Worm (Caenorhabditis elegans): ENCODE results near the gene Y66C5A.1.

Gene Y66C5A.1

ce11 chrX:14477338-14477737 lies 22.0 kb upstream of the Y66C5A.1 start:
- TF ChIP-seq peb-1 (tag; optimal IDR thresholded peaks at IDR 0.05), result no peak
- peak; percentile 93 for TF ChIP-seq snpc-4 (tag; optimal IDR thresholded peaks at IDR 0.05)
- TF ChIP-seq lin-39 (tag; optimal IDR thresholded peaks at IDR 0.05), result no peak
- no peak for TF ChIP-seq nhr-25 (tag; optimal IDR thresholded peaks at IDR 0.05)
- no peak for TF ChIP-seq unc-39 (tag; optimal IDR thresholded peaks at IDR 0.05)
- TF ChIP-seq Y55F3AM.14 (GFP tag; optimal IDR thresholded peaks at IDR 0.05), result no peak
- TF ChIP-seq ztf-1 (GFP tag; conservative IDR thresholded peaks at IDR 0.05), result no peak
- TF ChIP-seq C34F6.9 (tag; optimal IDR thresholded peaks at IDR 0.05), result no peak
- no peak for TF ChIP-seq unc-55 (GFP tag; optimal IDR thresholded peaks at IDR 0.05)
- no peak for TF ChIP-seq nhr-12 (tag; optimal IDR thresholded peaks at IDR 0.05)
- TF ChIP-seq R02D3.7 (tag; optimal IDR thresholded peaks at IDR 0.05), result no peak
- no peak for TF ChIP-seq nhr-11 (tag; optimal IDR thresholded peaks at IDR 0.05)
- TF ChIP-seq skn-1 (tag; optimal IDR thresholded peaks at IDR 0.05), result no peak
- peak; percentile 17 for TF ChIP-seq sma-3 (GFP tag; optimal IDR thresholded peaks at IDR 0.05)

- TF ChIP-seq ceh-82 (tag; optimal IDR thresholded peaks at IDR 0.05) (no peak), F13H6.1 (tag; optimal IDR thresholded peaks at IDR 0.05) (peak; percentile 40), lin-39 (tag; optimal IDR thresholded peaks at IDR 0.05) (no peak), C34F6.9 (tag; optimal IDR thresholded peaks at IDR 0.05) (no peak), dmd-4 (tag; optimal IDR thresholded peaks at IDR 0.05) (no peak), nhr-77 (tag; optimal IDR thresholded peaks at IDR 0.05) (no peak), ztf-4 (tag; optimal IDR thresholded peaks at IDR 0.05) (no peak), fos-1 (tag; optimal IDR thresholded peaks at IDR 0.05) (peak; percentile 26), Y55F3AM.14 (GFP tag; optimal IDR thresholded peaks at IDR 0.05) (no peak), R02D3.7 (tag; optimal IDR thresholded peaks at IDR 0.05) (no peak), elt-3 (tag; optimal IDR thresholded peaks at IDR 0.05) (no peak), nhr-12 (tag; optimal IDR thresholded peaks at IDR 0.05) (no peak), sem-4 (tag; optimal IDR thresholded peaks at IDR 0.05) (no peak), gmeb-1 (tag; optimal IDR thresholded peaks at IDR 0.05) (peak; percentile 59), nhr-237 (tag; optimal IDR thresholded peaks at IDR 0.05) (no peak), ama-1 (optimal IDR thresholded peaks at IDR 0.05) (no peak), zag-1 (tag; optimal IDR thresholded peaks at IDR 0.05) (no peak), unc-55 (GFP tag; optimal IDR thresholded peaks at IDR 0.05) (no peak), skn-1 (tag; optimal IDR thresholded peaks at IDR 0.05) (no peak), elt-1 (tag; optimal IDR thresholded peaks at IDR 0.05) (no peak), mbf-1 (tag; optimal IDR thresholded peaks at IDR 0.05) (no peak), snpc-4 (tag; optimal IDR thresholded peaks at IDR 0.05) (peak; percentile 98), ztf-1 (GFP tag; conservative IDR thresholded peaks at IDR 0.05) (no peak), blmp-1 (tag; optimal IDR thresholded peaks at IDR 0.05; ENCODE audit: insufficient read depth) (no peak), ceh-16 (tag; optimal IDR thresholded peaks at IDR 0.05) (no peak), crh-2 (tag; optimal IDR thresholded peaks at IDR 0.05) (peak; percentile 37), nhr-10 (tag; optimal IDR thresholded peaks at IDR 0.05) (peak; percentile 41), nhr-129 (tag; optimal IDR thresholded peaks at IDR 0.05) (peak; percentile 100), nhr-21 (tag; optimal IDR thresholded peaks at IDR 0.05) (peak; percentile 53), sma-3 (GFP tag; optimal IDR thresholded peaks at IDR 0.05) (peak; percentile 89), sma-9 (GFP tag; optimal IDR thresholded peaks at IDR 0.05) (peak; percentile 75), sma-9 (tag; optimal IDR thresholded peaks at IDR 0.05) (no peak), unc-39 (tag; optimal IDR thresholded peaks at IDR 0.05) (no peak), egl-27 (tag; optimal IDR thresholded peaks at IDR 0.05) (peak; percentile 26), ZK546.5 (tag; optimal IDR thresholded peaks at IDR 0.05) (no peak), lin-13 (GFP tag; optimal IDR thresholded peaks at IDR 0.05) (peak; percentile 31), nhr-23 (tag; optimal IDR thresholded peaks at IDR 0.05) (no peak), lsy-2 (tag; optimal IDR thresholded peaks at IDR 0.05) (peak in 1 of 2 experiments; percentile 31), mab-5 (tag; optimal IDR thresholded peaks at IDR 0.05) (no peak)
Measured at ce11 chrX:14476625-14477257, 21.4 kb upstream of the Y66C5A.1 start.

DNA sequence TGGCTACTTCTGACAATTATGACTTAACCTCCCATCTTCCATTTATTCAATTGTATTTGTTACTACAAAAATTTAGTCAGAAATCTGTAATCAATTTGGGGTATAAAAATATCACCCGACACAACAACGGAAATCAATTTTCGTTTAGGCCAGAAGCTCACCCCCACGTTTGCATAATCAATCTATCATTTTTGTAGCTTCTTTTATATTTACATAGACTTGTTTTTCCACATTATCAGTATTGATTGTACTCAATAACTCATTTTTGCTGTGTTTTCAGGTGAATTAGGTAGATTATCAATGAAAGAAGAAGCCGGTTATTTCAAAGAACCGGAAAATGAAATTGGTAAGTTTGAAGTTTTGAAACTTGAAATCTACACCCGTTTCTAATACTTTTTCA lies 18.4 kb upstream of the Y66C5A.1 start, which contains the start of gene M163.5:
M163.5 (plus strand) TSS at position 301 of the 400 bp plus-strand sequence.
- TF ChIP-seq mdl-1 (tag; optimal IDR thresholded peaks at IDR 0.05) (no peak), ztf-4 (tag; optimal IDR thresholded peaks at IDR 0.05) (no peak), ama-1 (optimal IDR thresholded peaks at IDR 0.05) (no peak), gmeb-1 (tag; optimal IDR thresholded peaks at IDR 0.05) (no peak), blmp-1 (tag; optimal IDR thresholded peaks at IDR 0.05; ENCODE audit: insufficient read depth) (no peak), ceh-82 (tag; optimal IDR thresholded peaks at IDR 0.05) (no peak), C34F6.9 (tag; optimal IDR thresholded peaks at IDR 0.05) (no peak), egl-27 (tag; optimal IDR thresholded peaks at IDR 0.05) (no peak), lin-11 (tag; optimal IDR thresholded peaks at IDR 0.05) (no peak), ZK546.5 (tag; optimal IDR thresholded peaks at IDR 0.05) (no peak), unc-39 (tag; optimal IDR thresholded peaks at IDR 0.05) (no peak), skn-1 (tag; optimal IDR thresholded peaks at IDR 0.05) (no peak), nhr-77 (tag; optimal IDR thresholded peaks at IDR 0.05) (no peak)
